Worm (Caenorhabditis elegans) whole organism, late embryonic: ENCODE measurements around the gene K04C2.7.

Experiments used
- ceh-48 ChIP-seq: sonication (generic microtip); optimal IDR thresholded peaks from 2 replicates; lab custom pipeline; 2016; ENCODE audit warnings: missing genetic modification characterization, inconsistent platforms, missing compliant biosample characterization
- ceh-9 ChIP-seq: sonication (generic microtip); optimal IDR thresholded peaks from 2 replicates; lab custom pipeline; 2016; ENCODE audit warnings: mild to moderate bottlenecking, missing genetic modification characterization, inconsistent platforms, missing compliant biosample characterization
- fax-1 ChIP-seq: sonication (generic microtip); optimal IDR thresholded peaks from 2 replicates; lab custom pipeline; 2016; ENCODE audit warnings: missing genotype, missing genetic modification characterization, missing compliant biosample characterization
- madf-2 ChIP-seq: sonication (generic microtip); optimal IDR thresholded peaks from 2 replicates; lab custom pipeline; 2017; ENCODE audit warnings: missing genetic modification characterization, missing compliant biosample characterization
- nhr-11 ChIP-seq: fragments of 150-350 bp; optimal IDR thresholded peaks from 2 replicates; lab custom pipeline; 2014; ENCODE audit warnings: missing biosample characterization, missing genetic modification characterization
- pqm-1 ChIP-seq: sonication (generic microtip); optimal IDR thresholded peaks from 2 replicates; lab custom pipeline; 2016; ENCODE audit warnings: missing genetic modification characterization, missing compliant biosample characterization
- tbx-2 ChIP-seq: sonication (generic microtip); optimal IDR thresholded peaks from 2 replicates; lab custom pipeline; 2016; ENCODE audit warnings: missing genetic modification characterization, missing compliant biosample characterization
- ttx-3 ChIP-seq: sonication (generic microtip); optimal IDR thresholded peaks from 2 replicates; lab custom pipeline; 2016; ENCODE audit warnings: missing genetic modification reagents, missing genetic modification characterization, missing compliant biosample characterization
- unc-86 ChIP-seq: sonication (generic microtip); optimal IDR thresholded peaks from 2 replicates; lab custom pipeline; 2016; ENCODE audit warnings: missing genetic modification characterization, missing compliant biosample characterization

ce11 chrIII:6850255-6850654, 30.6 kb upstream of the K04C2.7 start, which contains the start of gene srv-1:
- TF ChIP-seq tbx-2 (tag; lab: Kevin White, UChicago) (no peak), madf-2 (tag; lab: Kevin White, UChicago) (no peak), ceh-9 (tag; lab: Kevin White, UChicago) (no peak), pqm-1 (tag; lab: Kevin White, UChicago) (no peak), fax-1 (tag; lab: Kevin White, UChicago) (no peak), unc-86 (tag; lab: Kevin White, UChicago) (no peak), ceh-48 (tag; lab: Kevin White, UChicago) (no peak), nhr-11 (tag; lab: Kevin White, UChicago) (no peak), ttx-3 (tag; lab: Kevin White, UChicago) (no peak)
